Worm (Caenorhabditis elegans): ENCODE results near the gene str-136.

The str-136 gene

ce11 chrV:8266232-8266631, 12.5 kb downstream of the str-136 start, which contains the start of gene F21F8.5 (continued):
- TF ChIP-seq ttx-3 (tag; optimal IDR thresholded peaks at IDR 0.05) = no peak

- no peak for TF ChIP-seq ttx-3 (tag; optimal IDR thresholded peaks at IDR 0.05)
- TF ChIP-seq ceh-6 (GFP tag; optimal IDR thresholded peaks at IDR 0.05) = no peak
- TF ChIP-seq ets-4 (tag; optimal IDR thresholded peaks at IDR 0.05) = no peak
- TF ChIP-seq ceh-19 (GFP tag; optimal IDR thresholded peaks at IDR 0.05) = no peak
- TF ChIP-seq npax-4 (tag; optimal IDR thresholded peaks at IDR 0.05) = no peak
- no peak for TF ChIP-seq unc-3 (GFP tag; conservative IDR thresholded peaks at IDR 0.05)
- TF ChIP-seq unc-3 (tag; optimal IDR thresholded peaks at IDR 0.05) = no peak
- TF ChIP-seq dmd-4 (tag; optimal IDR thresholded peaks at IDR 0.05; ENCODE audit: borderline replicate concordance) = no peak
- TF ChIP-seq hlh-6 (tag; optimal IDR thresholded peaks at IDR 0.05) = no peak
- TF ChIP-seq ama-1 (optimal IDR thresholded peaks at IDR 0.05) = no peak
- TF ChIP-seq ceh-22 (tag; optimal IDR thresholded peaks at IDR 0.05) = no peak
- TF ChIP-seq hlh-30 (tag; optimal IDR thresholded peaks at IDR 0.05; ENCODE audit: insufficient read depth) = no peak
- TF ChIP-seq ceh-9 (tag; optimal IDR thresholded peaks at IDR 0.05) = no peak
- no peak for TF ChIP-seq hlh-8 (tag; optimal IDR thresholded peaks at IDR 0.05)
- TF ChIP-seq fkh-10 (GFP tag; optimal IDR thresholded peaks at IDR 0.05) = no peak
- TF ChIP-seq sdc-2 (tag; optimal IDR thresholded peaks at IDR 0.05) = no peak
- no peak for TF ChIP-seq ceh-24 (tag; optimal IDR thresholded peaks at IDR 0.05)
- no peak for TF ChIP-seq ceh-48 (tag; optimal IDR thresholded peaks at IDR 0.05)
- no peak for TF ChIP-seq sox-2 (GFP tag; IDR thresholded peaks at IDR 0.05)
These were observed 14.8 kb downstream of the str-136 start, which contains the start of gene C16D9.9 for ce11 chrV:8263941-8264340. C16D9.9 (plus strand) TSS chrV:8264241.

ce11 chrV:8263466-8263865, 15.3 kb downstream of the str-136 start, which contains the start of gene C16D9.8:
C16D9.8 (minus strand) TSS chrV:8263566.
- TF ChIP-seq F13H6.1 (tag; optimal IDR thresholded peaks at IDR 0.05) = no peak
- no peak for TF ChIP-seq tbx-2 (tag; optimal IDR thresholded peaks at IDR 0.05)
- no peak for TF ChIP-seq unc-42 (tag; optimal IDR thresholded peaks at IDR 0.05)
- no peak for TF ChIP-seq fkh-10 (GFP tag; optimal IDR thresholded peaks at IDR 0.05)
- TF ChIP-seq pag-3 (tag; optimal IDR thresholded peaks at IDR 0.05; ENCODE audit: borderline replicate concordance) = no peak
- TF ChIP-seq lin-11 (tag; optimal IDR thresholded peaks at IDR 0.05) = no peak
- TF ChIP-seq sox-2 (GFP tag; IDR thresholded peaks at IDR 0.05) = no peak
- no peak for TF ChIP-seq nfya-1 (tag; optimal IDR thresholded peaks at IDR 0.05)
- TF ChIP-seq hlh-13 (GFP tag; optimal IDR thresholded peaks at IDR 0.05) = no peak

DNA sequence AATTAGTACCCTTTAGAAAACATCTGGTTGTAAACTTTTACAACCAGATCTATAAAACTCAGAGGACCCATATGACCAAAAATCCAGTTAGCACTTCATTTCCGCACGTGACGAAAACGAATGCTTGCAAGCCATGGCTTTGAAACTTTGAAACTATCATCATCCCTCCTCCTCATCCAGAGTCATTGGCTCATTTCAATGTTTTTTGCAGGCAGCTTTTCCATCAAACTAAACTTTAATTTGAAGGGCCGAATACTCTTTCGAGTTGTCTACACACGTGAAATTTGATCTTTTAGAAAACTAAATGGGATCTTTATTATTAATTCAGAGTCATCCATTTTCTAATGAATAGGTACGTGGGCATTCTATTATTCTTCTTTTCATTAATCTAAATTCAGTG, 16.5 kb downstream of the str-136 start:
- no peak for TF ChIP-seq hlh-30 (tag; optimal IDR thresholded peaks at IDR 0.05; ENCODE audit: insufficient read depth)
- TF ChIP-seq ceh-34 (tag; optimal IDR thresholded peaks at IDR 0.05) = no peak
- TF ChIP-seq pha-4 (tag; optimal IDR thresholded peaks at IDR 0.05) = no peak
- TF ChIP-seq ceh-18 (tag; optimal IDR thresholded peaks at IDR 0.05) = no peak
- no peak for TF ChIP-seq ama-1 (optimal IDR thresholded peaks at IDR 0.05)
- TF ChIP-seq dve-1 (tag; optimal IDR thresholded peaks at IDR 0.05) = no peak
- TF ChIP-seq sox-4 (tag; optimal IDR thresholded peaks at IDR 0.05) = no peak
- no peak for TF ChIP-seq sox-2 (GFP tag; IDR thresholded peaks at IDR 0.05)

DNA sequence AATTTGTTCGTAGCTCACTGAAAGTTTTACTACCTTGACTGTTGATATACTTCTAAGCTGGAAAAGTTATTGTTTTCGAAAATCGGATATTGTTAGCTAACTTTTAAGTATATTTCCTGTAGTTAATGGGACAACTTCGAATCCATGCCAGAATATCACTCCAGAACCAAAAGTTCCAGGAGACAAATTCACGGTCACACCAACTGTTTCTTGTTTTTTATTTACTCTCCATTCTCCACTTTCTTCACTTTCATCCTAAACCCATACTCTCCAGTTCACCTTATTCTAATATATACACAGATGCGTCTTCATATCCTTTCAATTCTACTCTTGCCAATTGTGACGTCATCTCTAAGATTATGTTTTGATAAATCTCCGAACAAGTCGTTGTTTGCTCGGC, 19.7 kb downstream of the str-136 start, which contains the start of gene C16D9.1:
Gene C16D9.1, plus strand, starts transcription at position 301 of the 400 bp plus-strand sequence.
- no peak for TF ChIP-seq ceh-19 (GFP tag; optimal IDR thresholded peaks at IDR 0.05)
- TF ChIP-seq tbx-2 (tag; optimal IDR thresholded peaks at IDR 0.05) = no peak
- TF ChIP-seq tbx-7 (tag; optimal IDR thresholded peaks at IDR 0.05) = no peak
- no peak for TF ChIP-seq ceh-30 (tag; optimal IDR thresholded peaks at IDR 0.05)
- TF ChIP-seq nfya-1 (tag; optimal IDR thresholded peaks at IDR 0.05) = no peak
- TF ChIP-seq Y22D7AL.16 (tag; optimal IDR thresholded peaks at IDR 0.05) = no peak
